Worm (Caenorhabditis elegans) whole organism, L4/young adult: ENCODE measurements around the gene H21P03.10.

Experiments
- dao-5 ChIP-seq: sonication (generic microtip); optimal IDR thresholded peaks from 2 replicates; lab custom pipeline; 2016; ENCODE audit warnings: missing genotype, missing genetic modification characterization, moderate library complexity, missing compliant biosample characterization
- him-1 ChIP-seq: sonication (generic microtip); optimal IDR thresholded peaks from 2 replicates; lab custom pipeline; 2016; ENCODE audit warnings: missing genotype, missing genetic modification reagents, missing genetic modification characterization, missing compliant biosample characterization

DNA sequence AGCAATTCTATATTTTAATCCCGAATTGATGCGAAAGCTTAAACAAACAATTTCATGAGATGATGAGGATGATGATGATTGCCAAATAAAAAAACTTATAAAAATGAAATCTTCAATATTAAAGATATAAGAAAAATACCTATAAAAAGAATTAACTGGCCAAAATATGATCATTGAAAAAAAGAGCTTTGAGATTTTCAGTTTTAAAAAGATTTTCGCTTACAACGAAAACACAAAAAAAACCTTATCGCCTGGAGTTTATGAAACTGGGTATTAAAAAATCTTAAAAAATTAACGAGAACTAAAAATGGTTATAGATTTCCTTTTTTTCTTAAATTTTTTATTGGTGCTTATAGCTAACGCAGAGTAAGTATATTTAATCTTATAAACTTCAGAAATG, 33.1 kb upstream of the H21P03.10 start, which contains the start of gene C10C6.7:
- no peak for TF ChIP-seq him-1 (tag; lab: Kevin White, UChicago)
- no peak for TF ChIP-seq dao-5 (tag; lab: Kevin White, UChicago)
